Worm (Caenorhabditis elegans) whole organism, mixed stage, embryonic: ENCODE measurements around the gene F26F2.8.

Source experiments
- blmp-1 ChIP-seq: fragments of 150-350 bp; optimal IDR thresholded peaks from 2 replicates; lab custom pipeline; 2014; ENCODE audit warnings: missing biosample characterization, missing genetic modification characterization
- hlh-1 ChIP-seq: fragments of 150-350 bp; optimal IDR thresholded peaks from 2 replicates; lab custom pipeline; 2014; ENCODE audit warnings: missing biosample characterization, missing genetic modification reagents, missing genetic modification characterization
- lin-13 ChIP-seq: fragments of 150-350 bp; optimal IDR thresholded peaks from 2 replicates; lab custom pipeline; 2014; ENCODE audit warnings: missing biosample characterization, missing genetic modification characterization
- mep-1 ChIP-seq: fragments of 150-350 bp; optimal IDR thresholded peaks from 2 replicates; lab custom pipeline; 2017; ENCODE audit warnings: missing biosample characterization, missing genetic modification reagents, missing genetic modification characterization, inconsistent platforms
- nhr-12 ChIP-seq: fragments of 150-350 bp; optimal IDR thresholded peaks from 2 replicates; lab custom pipeline; 2014; ENCODE audit warnings: missing biosample characterization, missing genetic modification characterization
- pha-4 ChIP-seq: fragments of 150-350 bp; optimal IDR thresholded peaks from 2 replicates; lab custom pipeline; 2018; ENCODE audit warnings: missing biosample characterization, missing genetic modification reagents, missing genetic modification characterization
- snpc-4 ChIP-seq: fragments of 150-350 bp; optimal IDR thresholded peaks from 2 replicates; lab custom pipeline; 2014; ENCODE audit warnings: missing biosample characterization, missing genetic modification characterization
- unc-62 ChIP-seq: fragments of 150-350 bp; optimal IDR thresholded peaks from 2 replicates; lab custom pipeline; 2014; ENCODE audit warnings: missing biosample characterization, missing genetic modification reagents, missing genetic modification characterization
- ztf-11 ChIP-seq: fragments of 150-350 bp; optimal IDR thresholded peaks from 2 replicates; lab custom pipeline; 2014; ENCODE audit warnings: missing biosample characterization, missing genetic modification characterization

ce11 chrV:20606617-20607016 is 27.3 kb downstream of the F26F2.8 start, which contains the start of gene F46B3.23:
- TF ChIP-seq mep-1 (tag; lab: Kevin White, UChicago) (no peak), snpc-4 (tag; lab: Kevin White, UChicago) (no peak), unc-62 (GFP tag; lab: Kevin White, UChicago) (no peak), hlh-1 (no peak), pha-4 (tag; lab: Kevin White, UChicago) (no peak), blmp-1 (no peak), nhr-12 (tag; lab: Kevin White, UChicago) (no peak), lin-13 (tag; lab: Kevin White, UChicago) (no peak), ztf-11 (tag; lab: Kevin White, UChicago) (no peak)
